Fruit fly (Drosophila melanogaster) whole organism, pupa: Measurements from ENCODE around the gene CG43725.

Experiments
- CG8301 ChIP-seq: fragments of 200-800 bp; sonication (Bioruptor generic); optimal IDR thresholded peaks from 2 replicates; lab custom pipeline; 2018; ENCODE audit warnings: missing biosample characterization, mild to moderate bottlenecking, missing genetic modification characterization
- EcR ChIP-seq: fragments of 200-800 bp; sonication (Bioruptor generic); optimal IDR thresholded peaks from 3 replicates; lab custom pipeline; 2019; ENCODE audit warnings: missing biosample characterization, missing genetic modification characterization, mild to moderate bottlenecking, moderate library complexity, missing genetic modification reagents
- Pif1A ChIP-seq: fragments of 200-800 bp; sonication (Bioruptor generic); optimal IDR thresholded peaks from 3 replicates; lab custom pipeline; 2016; ENCODE audit warnings: missing biosample characterization, missing genetic modification characterization
- Snoo ChIP-seq: fragments of 200-800 bp; sonication (Bioruptor generic); optimal IDR thresholded peaks from 3 replicates; lab custom pipeline; 2017; ENCODE audit warnings: missing biosample characterization, mild to moderate bottlenecking, missing genetic modification characterization, inconsistent platforms
- gl ChIP-seq: fragments of 200-800 bp; sonication (Bioruptor generic); optimal IDR thresholded peaks from 2 replicates; lab custom pipeline; 2018; ENCODE audit warnings: missing biosample characterization, mild to moderate bottlenecking, missing genetic modification characterization
- rn ChIP-seq: fragments of 200-800 bp; sonication (Bioruptor generic); IDR thresholded peaks from 2 replicates; pipeline ENCODE4 v1.3.6; 2022; ENCODE audit warnings: missing biosample characterization, missing genetic modification characterization

- TF ChIP-seq rn (no peak), EcR (GFP tag; lab: Kevin White, UChicago) (peak; percentile 98), Snoo (tag; lab: Kevin White, UChicago) (no peak), CG8301 (tag; lab: Kevin White, UChicago) (no peak), gl (tag; lab: Kevin White, UChicago) (no peak), Pif1A (GFP tag; lab: Kevin White, UChicago) (no peak)
Measured at dm6 chr2L:11045467-11045914, 29.8 kb upstream of the CG43725 start.
